Worm (Caenorhabditis elegans): ENCODE measurements around the gene amph-1.

- TF ChIP-seq nhr-77 (tag; optimal IDR thresholded peaks at IDR 0.05) (no peak), tbx-2 (tag; optimal IDR thresholded peaks at IDR 0.05) (no peak), lin-14 (GFP tag; optimal IDR thresholded peaks at IDR 0.05) (no peak), lir-3 (tag; optimal IDR thresholded peaks at IDR 0.05; ENCODE audit: poor library complexity) (no peak), nhr-11 (tag; optimal IDR thresholded peaks at IDR 0.05) (no peak), aly-2 (tag; optimal IDR thresholded peaks at IDR 0.05) (no peak), sptf-1 (tag; optimal IDR thresholded peaks at IDR 0.05) (no peak), irx-1 (tag; optimal IDR thresholded peaks at IDR 0.05) (no peak), fos-1 (tag; optimal IDR thresholded peaks at IDR 0.05) (no peak), jun-1 (tag; optimal IDR thresholded peaks at IDR 0.05) (no peak), hlh-17 (GFP tag; optimal IDR thresholded peaks at IDR 0.05; ENCODE audit: borderline replicate concordance) (no peak), lin-15B (tag; optimal IDR thresholded peaks at IDR 0.05) (no peak), F16B12.6 (tag; optimal IDR thresholded peaks at IDR 0.05) (no peak)
Measured at ce11 chrIV:9680841-9681240, 33.2 kb upstream of the amph-1 start, which contains the start of gene ins-8.
